Worm (Caenorhabditis elegans): ENCODE data around the gene mig-38.

The mig-38 gene

DNA sequence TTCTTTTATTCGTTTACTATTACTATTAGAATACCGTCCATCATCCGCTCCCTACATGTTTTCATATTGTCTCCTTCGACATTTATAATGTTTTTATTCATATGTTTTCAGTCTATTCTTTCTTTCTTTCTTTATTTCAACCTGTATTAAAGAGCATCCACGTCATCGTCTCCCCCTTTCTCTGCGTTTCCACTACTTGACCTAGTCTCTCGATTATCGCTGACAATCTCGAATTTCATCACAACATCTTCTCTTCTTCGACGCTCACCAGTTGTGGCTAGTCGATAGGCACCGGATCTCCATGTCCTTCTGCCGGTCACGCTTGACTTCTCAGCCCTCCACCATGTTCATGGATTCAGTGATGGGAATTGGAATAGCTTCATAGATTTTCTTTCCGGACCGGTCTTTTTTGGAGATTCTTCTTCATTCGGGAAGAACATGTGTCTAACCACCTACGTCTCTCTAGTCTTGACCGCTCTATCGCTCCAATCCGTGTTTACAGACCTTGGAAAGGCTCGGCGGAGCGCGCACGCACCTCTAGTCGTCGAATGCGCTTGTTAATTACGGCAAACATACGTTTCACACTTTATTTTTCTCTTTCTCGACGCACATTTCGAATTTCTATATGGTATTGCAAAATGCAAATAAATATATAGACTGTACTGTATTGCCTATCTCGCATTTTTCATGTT lies 25.6 kb upstream of the mig-38 start:
- TF ChIP-seq elt-2 (tag; optimal IDR thresholded peaks at IDR 0.05) = no peak
- no peak for TF ChIP-seq ceh-19 (GFP tag; optimal IDR thresholded peaks at IDR 0.05)
- TF ChIP-seq dve-1 (tag; optimal IDR thresholded peaks at IDR 0.05) = no peak
- no peak for TF ChIP-seq unc-42 (tag; optimal IDR thresholded peaks at IDR 0.05)
- no peak for TF ChIP-seq nhr-11 (tag; optimal IDR thresholded peaks at IDR 0.05)
- no peak for TF ChIP-seq nhr-232 (tag; optimal IDR thresholded peaks at IDR 0.05)
- TF ChIP-seq pha-2 (tag; optimal IDR thresholded peaks at IDR 0.05) = no peak
- no peak for TF ChIP-seq hlh-13 (GFP tag; optimal IDR thresholded peaks at IDR 0.05)
- TF ChIP-seq sdc-2 (tag; optimal IDR thresholded peaks at IDR 0.05) = peak; percentile 33
- TF ChIP-seq ceh-34 (tag; optimal IDR thresholded peaks at IDR 0.05) = peak; percentile 30

DNA sequence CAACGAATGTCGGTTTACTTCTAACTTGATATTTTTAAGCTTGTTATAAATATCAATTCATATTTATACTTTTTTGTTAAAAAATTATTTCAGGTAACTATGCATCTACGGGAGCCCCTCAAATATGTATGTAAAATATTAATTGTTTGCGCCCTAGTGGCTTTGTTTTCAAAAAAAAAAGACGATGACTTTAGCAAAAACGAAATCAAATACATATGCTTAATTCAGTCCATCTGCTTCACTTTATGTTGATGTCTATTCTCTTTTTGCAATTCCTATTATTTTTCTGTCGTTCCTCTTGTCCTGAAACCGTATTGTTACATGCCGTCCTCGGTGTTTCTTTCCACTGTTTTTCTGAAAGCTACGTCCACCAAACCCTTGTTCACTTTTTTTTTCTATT lies 24.2 kb upstream of the mig-38 start:
- TF ChIP-seq che-1 (tag; optimal IDR thresholded peaks at IDR 0.05) = no peak
- no peak for TF ChIP-seq unc-3 (GFP tag; conservative IDR thresholded peaks at IDR 0.05)
- TF ChIP-seq unc-3 (tag; optimal IDR thresholded peaks at IDR 0.05) = no peak
- TF ChIP-seq hlh-15 (tag; optimal IDR thresholded peaks at IDR 0.05) = no peak
- TF ChIP-seq ceh-14 (tag; optimal IDR thresholded peaks at IDR 0.05) = no peak
- no peak for TF ChIP-seq nfya-1 (tag; optimal IDR thresholded peaks at IDR 0.05)
- TF ChIP-seq elt-4 (tag; optimal IDR thresholded peaks at IDR 0.05) = no peak
- no peak for TF ChIP-seq pha-4 (tag; optimal IDR thresholded peaks at IDR 0.05)
- no peak for TF ChIP-seq pat-9 (tag; optimal IDR thresholded peaks at IDR 0.05)
- no peak for TF ChIP-seq ceh-19 (GFP tag; optimal IDR thresholded peaks at IDR 0.05)
- TF ChIP-seq dve-1 (tag; optimal IDR thresholded peaks at IDR 0.05) = no peak
- TF ChIP-seq tbx-2 (tag; optimal IDR thresholded peaks at IDR 0.05) = no peak
- TF ChIP-seq unc-42 (tag; optimal IDR thresholded peaks at IDR 0.05) = no peak

DNA sequence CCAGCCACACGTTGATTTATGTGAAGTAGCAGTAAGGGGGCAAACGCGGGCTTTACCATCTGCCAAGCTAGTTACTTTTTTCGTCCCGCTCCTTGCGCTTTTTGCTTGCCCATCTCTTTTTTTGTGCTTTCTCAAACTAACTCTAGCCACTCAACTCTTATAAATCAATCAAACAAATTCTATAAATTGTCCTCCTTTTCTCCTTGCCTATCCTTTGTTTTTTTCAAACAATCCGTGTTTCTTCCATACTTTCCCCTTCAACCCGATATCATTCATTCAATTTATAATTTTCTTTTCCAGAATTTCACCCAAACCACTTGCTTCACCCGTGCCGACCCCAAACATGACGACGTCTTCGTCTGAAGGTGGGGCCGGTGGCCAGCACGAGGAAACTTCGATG lies 23.8 kb upstream of the mig-38 start, which contains the start of gene srgp-1:
Gene srgp-1, plus strand, starts transcription at position 301 of the 400 bp plus-strand sequence.
- no peak for TF ChIP-seq fkh-6 (tag; optimal IDR thresholded peaks at IDR 0.05)
- no peak for TF ChIP-seq C08G9.2 (tag; optimal IDR thresholded peaks at IDR 0.05)
- TF ChIP-seq hlh-15 (tag; optimal IDR thresholded peaks at IDR 0.05) = no peak
- TF ChIP-seq pag-3 (tag; optimal IDR thresholded peaks at IDR 0.05; ENCODE audit: borderline replicate concordance) = no peak
- TF ChIP-seq sox-2 (GFP tag; IDR thresholded peaks at IDR 0.05) = no peak

DNA sequence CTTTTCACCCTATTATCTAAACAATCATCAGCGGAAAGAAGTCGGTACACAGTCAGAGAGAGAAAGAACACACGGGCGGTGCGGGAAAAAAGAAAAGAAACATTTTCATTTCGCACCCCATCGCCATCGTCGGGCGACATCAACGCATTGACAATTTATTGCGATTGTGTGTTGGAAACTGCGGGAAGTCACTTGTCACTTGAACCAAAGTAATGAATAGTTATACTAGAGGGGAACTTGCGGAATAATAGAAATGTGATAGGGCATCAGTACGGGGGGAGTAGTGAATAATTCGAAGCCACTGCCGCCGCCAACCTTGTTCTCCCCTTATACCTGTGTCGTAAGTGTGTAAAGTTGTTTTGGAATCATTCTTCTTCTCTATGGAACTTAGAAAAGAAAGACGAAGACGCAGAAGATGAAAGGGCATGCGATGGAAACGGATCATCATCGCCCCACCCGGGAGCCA lies 22.6 kb upstream of the mig-38 start:
- no peak for TF ChIP-seq pat-9 (tag; optimal IDR thresholded peaks at IDR 0.05)
- peak; percentile 53 for TF ChIP-seq unc-55 (GFP tag; optimal IDR thresholded peaks at IDR 0.05)
- TF ChIP-seq rnt-1 (tag; optimal IDR thresholded peaks at IDR 0.05) = peak; percentile 6
- TF ChIP-seq ceh-18 (tag; optimal IDR thresholded peaks at IDR 0.05) = peak; percentile 14
- no peak for TF ChIP-seq K09A11.1 (tag; optimal IDR thresholded peaks at IDR 0.05; ENCODE audit: insufficient read depth)
- TF ChIP-seq sdc-2 (tag; optimal IDR thresholded peaks at IDR 0.05) = no peak
- TF ChIP-seq dmd-4 (tag; optimal IDR thresholded peaks at IDR 0.05; ENCODE audit: borderline replicate concordance) = no peak
- no peak for TF ChIP-seq pha-2 (tag; optimal IDR thresholded peaks at IDR 0.05)
- TF ChIP-seq ttx-3 (tag; optimal IDR thresholded peaks at IDR 0.05) = no peak
- no peak for TF ChIP-seq lim-6 (tag; optimal IDR thresholded peaks at IDR 0.05)
- no peak for TF ChIP-seq che-1 (tag; optimal IDR thresholded peaks at IDR 0.05)
- TF ChIP-seq C38D4.7 (GFP tag; optimal IDR thresholded peaks at IDR 0.05) = no peak
- TF ChIP-seq nfya-1 (tag; optimal IDR thresholded peaks at IDR 0.05) = peak; percentile 11

DNA sequence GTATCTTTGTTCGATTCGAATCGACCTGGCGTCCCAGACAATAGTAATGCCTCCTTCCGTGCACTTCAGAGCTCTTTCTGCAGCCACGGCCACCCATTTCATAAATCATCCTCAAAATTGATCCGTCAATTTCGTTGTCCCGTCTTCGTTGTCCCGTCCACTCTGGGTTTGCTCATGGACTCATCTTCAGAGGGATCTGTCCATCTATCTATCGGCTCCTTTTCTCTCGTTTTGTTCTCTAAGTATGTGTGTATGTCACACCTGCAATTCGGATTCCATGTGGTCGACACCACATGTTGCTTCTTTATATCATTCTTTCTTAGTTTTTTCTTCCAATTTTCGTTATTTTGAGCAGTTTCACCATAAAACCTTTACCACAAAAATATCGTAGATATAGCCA lies 21.5 kb upstream of the mig-38 start:
- TF ChIP-seq unc-3 (GFP tag; conservative IDR thresholded peaks at IDR 0.05) = no peak
- TF ChIP-seq unc-3 (tag; optimal IDR thresholded peaks at IDR 0.05) = no peak
- peak; percentile 11 for TF ChIP-seq ceh-18 (tag; optimal IDR thresholded peaks at IDR 0.05)
